Worm (Caenorhabditis elegans): Measurements from ENCODE around the gene pigq-1.

pigq-1 gene

DNA sequence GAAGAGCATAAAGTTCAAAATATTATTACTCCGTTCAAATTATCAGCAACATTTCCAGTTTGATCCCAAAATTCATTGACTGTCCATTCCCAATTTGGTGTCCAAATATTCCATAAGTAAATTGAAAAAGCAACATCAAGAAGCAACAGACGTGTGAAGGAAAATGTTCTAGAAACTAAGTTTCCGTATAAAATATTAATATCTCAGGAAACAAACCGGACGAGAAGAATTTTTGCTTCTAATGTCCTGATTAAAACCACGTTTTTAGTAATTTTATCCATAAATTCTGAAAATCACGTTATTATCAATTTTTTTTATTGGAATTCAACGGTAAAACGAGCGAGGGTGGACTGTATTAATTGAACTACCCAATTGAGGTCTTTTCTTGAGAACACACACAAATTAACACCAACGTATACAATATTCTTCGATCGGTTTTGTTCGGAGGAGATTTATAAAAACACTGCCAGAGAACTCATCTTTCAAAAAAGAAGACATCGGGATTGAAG is at the start of gene pigq-1:
Gene pigq-1, minus strand, starts transcription at position 286 of the 509 bp plus-strand sequence.
- no peak for TF ChIP-seq unc-39 (tag; optimal IDR thresholded peaks at IDR 0.05)
- TF ChIP-seq nfya-1 (tag; optimal IDR thresholded peaks at IDR 0.05; ENCODE audit: insufficient read depth), result no peak
- TF ChIP-seq tbx-2 (tag; optimal IDR thresholded peaks at IDR 0.05), result peak; percentile 49
- peak; percentile 65 for TF ChIP-seq lsy-12 (tag; optimal IDR thresholded peaks at IDR 0.05)
- peak; percentile 19 for TF ChIP-seq elt-2 (tag; optimal IDR thresholded peaks at IDR 0.05)
- TF ChIP-seq nhr-77 (tag; optimal IDR thresholded peaks at IDR 0.05), result no peak
- TF ChIP-seq eor-1 (tag; optimal IDR thresholded peaks at IDR 0.05), result no peak
- TF ChIP-seq nhr-11 (tag; optimal IDR thresholded peaks at IDR 0.05), result no peak
- TF ChIP-seq elt-1 (tag; optimal IDR thresholded peaks at IDR 0.05), result peak; percentile 17
- peak; percentile 49 for TF ChIP-seq R02D3.7 (tag; optimal IDR thresholded peaks at IDR 0.05)
- no peak for TF ChIP-seq ztf-11 (tag; optimal IDR thresholded peaks at IDR 0.05)
- peak; percentile 16 for TF ChIP-seq ceh-28 (tag; optimal IDR thresholded peaks at IDR 0.05)
- no peak for TF ChIP-seq egl-27 (tag; optimal IDR thresholded peaks at IDR 0.05)
- TF ChIP-seq fkh-2 (tag; optimal IDR thresholded peaks at IDR 0.05), result no peak
- no peak for TF ChIP-seq mml-1 (tag; optimal IDR thresholded peaks at IDR 0.05)
- no peak for TF ChIP-seq elt-3 (tag; optimal IDR thresholded peaks at IDR 0.05)
- peak; percentile 16 for TF ChIP-seq nhr-23 (tag; optimal IDR thresholded peaks at IDR 0.05)
- TF ChIP-seq nhr-43 (tag; optimal IDR thresholded peaks at IDR 0.05; ENCODE audit: poor library complexity, severe bottlenecking), result peak; percentile 67
- peak; percentile 46 for TF ChIP-seq ZK546.5 (tag; optimal IDR thresholded peaks at IDR 0.05)
- TF ChIP-seq nhr-28 (tag; optimal IDR thresholded peaks at IDR 0.05), result no peak
- TF ChIP-seq nhr-12 (tag; optimal IDR thresholded peaks at IDR 0.05), result peak; percentile 17
- TF ChIP-seq jun-1 (tag; optimal IDR thresholded peaks at IDR 0.05), result no peak
- peak; percentile 20 for TF ChIP-seq aly-2 (tag; optimal IDR thresholded peaks at IDR 0.05)
- TF ChIP-seq ama-1 (optimal IDR thresholded peaks at IDR 0.05), result peak; percentile 61
- TF ChIP-seq zag-1 (tag; optimal IDR thresholded peaks at IDR 0.05), result peak; percentile 62
- TF ChIP-seq pha-4 (tag; optimal IDR thresholded peaks at IDR 0.05), result peak; percentile 25
- TF ChIP-seq ceh-16 (tag; optimal IDR thresholded peaks at IDR 0.05), result peak; percentile 10
- TF ChIP-seq hmg-11 (tag; optimal IDR thresholded peaks at IDR 0.05), result no peak
- no peak for TF ChIP-seq nhr-67 (tag; optimal IDR thresholded peaks at IDR 0.05)

- TF ChIP-seq ceh-16 (tag; optimal IDR thresholded peaks at IDR 0.05) (no peak), nfya-1 (tag; optimal IDR thresholded peaks at IDR 0.05; ENCODE audit: insufficient read depth) (no peak), nhr-25 (tag; optimal IDR thresholded peaks at IDR 0.05) (no peak), nhr-23 (tag; optimal IDR thresholded peaks at IDR 0.05) (no peak), ceh-82 (tag; optimal IDR thresholded peaks at IDR 0.05) (no peak)
These were observed 42.4 kb upstream of the pigq-1 start, which contains the start of gene fbxb-79 for ce11 chrIV:11189411-11189810. Gene fbxb-79 (minus strand): TSS chrIV:11189511.

ce11 chrIV:11186729-11187128 is 39.7 kb upstream of the pigq-1 start, which contains the start of gene sdz-27:
Gene sdz-27 (plus strand): TSS chrIV:11187029.
- TF ChIP-seq nhr-43 (tag; optimal IDR thresholded peaks at IDR 0.05; ENCODE audit: poor library complexity, severe bottlenecking) (no peak), fkh-2 (tag; optimal IDR thresholded peaks at IDR 0.05) (no peak), nhr-77 (tag; optimal IDR thresholded peaks at IDR 0.05) (no peak), nhr-23 (tag; optimal IDR thresholded peaks at IDR 0.05) (no peak), mdl-1 (tag; optimal IDR thresholded peaks at IDR 0.05) (no peak), zag-1 (tag; optimal IDR thresholded peaks at IDR 0.05) (no peak), aly-2 (tag; optimal IDR thresholded peaks at IDR 0.05) (no peak), nhr-237 (tag; optimal IDR thresholded peaks at IDR 0.05) (no peak), lin-39 (tag; optimal IDR thresholded peaks at IDR 0.05) (no peak), pha-4 (tag; optimal IDR thresholded peaks at IDR 0.05) (no peak), pqm-1 (tag; optimal IDR thresholded peaks at IDR 0.05) (no peak), egl-5 (tag; optimal IDR thresholded peaks at IDR 0.05) (no peak), tbx-2 (tag; optimal IDR thresholded peaks at IDR 0.05) (no peak), mml-1 (tag; optimal IDR thresholded peaks at IDR 0.05) (no peak), ceh-16 (tag; optimal IDR thresholded peaks at IDR 0.05) (no peak), lin-15B (tag; optimal IDR thresholded peaks at IDR 0.05) (no peak), elt-2 (tag; optimal IDR thresholded peaks at IDR 0.05) (no peak), fkh-10 (GFP tag; optimal IDR thresholded peaks at IDR 0.05) (no peak)
